Fruit fly (Drosophila melanogaster): ENCODE results near the gene CG9512.

The CG9512 gene

dm6 chrX:14853153-14853672 lies 52.1 kb downstream of the CG9512 start, which contains the start of gene CG9521:
TSS of gene CG9521 (minus strand) at chrX:14853269.
- no peak for TF ChIP-seq Asciz (GFP tag; optimal IDR thresholded peaks at IDR 0.05)
- TF ChIP-seq Max (GFP tag; optimal IDR thresholded peaks at IDR 0.05): no peak
- peak in 1 of 2 experiments; percentile 24 for TF ChIP-seq Eip74EF (GFP tag; optimal IDR thresholded peaks at IDR 0.05)
- peak; percentile 91 for TF ChIP-seq Deaf1 (tag; optimal IDR thresholded peaks at IDR 0.05)
- TF ChIP-seq CG13894 (tag; optimal IDR thresholded peaks at IDR 0.05): peak; percentile 95
- peak in 1 of 2 experiments; percentile 8 for TF ChIP-seq Pdp1 (GFP tag; optimal IDR thresholded peaks at IDR 0.05)
- TF ChIP-seq ac (GFP tag; optimal IDR thresholded peaks at IDR 0.05): no peak
- TF ChIP-seq chinmo (GFP tag; IDR thresholded peaks at IDR 0.05; ENCODE audit: partially characterized antibody): 0 out of 4 replicates have a peak, but pooled peaks have one; percentile 72
- TF ChIP-seq Chrac-16 (GFP tag; optimal IDR thresholded peaks at IDR 0.05): no peak
- peak; percentile 0 for TF ChIP-seq sd (tag; optimal IDR thresholded peaks at IDR 0.05)
- no peak for TF ChIP-seq usp (GFP tag; optimal IDR thresholded peaks at IDR 0.05)
